Worm (Caenorhabditis elegans): ENCODE results near the gene C31H2.14.

C31H2.14 gene

ce11 chrX:5119246-5119645 lies 28.8 kb upstream of the C31H2.14 start (continued):
- TF ChIP-seq rnt-1 (tag; optimal IDR thresholded peaks at IDR 0.05) (peak; percentile 59), ceh-8 (GFP tag; optimal IDR thresholded peaks at IDR 0.05) (no peak), lin-35 (GFP tag; optimal IDR thresholded peaks at IDR 0.05) (peak in 1 of 2 experiments; percentile 67), xbp-1 (tag; optimal IDR thresholded peaks at IDR 0.05) (peak; percentile 61), egl-13 (tag; optimal IDR thresholded peaks at IDR 0.05) (no peak), lir-3 (tag; optimal IDR thresholded peaks at IDR 0.05; ENCODE audit: poor library complexity) (no peak), nhr-20 (tag; optimal IDR thresholded peaks at IDR 0.05) (peak; percentile 83), ceh-90 (tag; optimal IDR thresholded peaks at IDR 0.05) (no peak), hlh-4 (tag; optimal IDR thresholded peaks at IDR 0.05) (no peak), pqm-1 (tag; optimal IDR thresholded peaks at IDR 0.05) (no peak), lin-39 (tag; optimal IDR thresholded peaks at IDR 0.05) (no peak)

ce11 chrX:5119686-5120085 lies 28.3 kb upstream of the C31H2.14 start:
- no peak for TF ChIP-seq nhr-47 (tag; optimal IDR thresholded peaks at IDR 0.05)
- TF ChIP-seq nhr-71 (tag; optimal IDR thresholded peaks at IDR 0.05): no peak
- no peak for TF ChIP-seq nhr-11 (tag; optimal IDR thresholded peaks at IDR 0.05)
- no peak for TF ChIP-seq zag-1 (tag; optimal IDR thresholded peaks at IDR 0.05)
- TF ChIP-seq alr-1 (tag; optimal IDR thresholded peaks at IDR 0.05; ENCODE audit: borderline replicate concordance): no peak

DNA sequence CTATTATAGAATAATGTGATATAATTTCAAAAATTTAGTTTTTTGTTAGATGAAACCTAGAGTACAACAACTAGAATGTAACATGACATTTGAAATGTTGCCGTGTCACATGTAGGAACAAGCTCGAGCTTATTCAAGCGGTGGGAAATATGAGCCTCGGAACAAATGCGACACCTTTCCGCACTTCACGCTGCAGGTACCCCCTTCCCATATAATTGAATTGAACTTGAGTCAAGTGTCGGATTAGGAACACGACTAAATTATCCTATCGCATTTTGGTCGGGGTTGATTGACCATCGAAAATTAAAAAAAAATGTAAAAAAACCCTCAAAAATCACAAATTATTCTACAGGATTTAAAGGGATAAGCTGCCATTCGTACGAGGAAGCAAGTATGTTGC lies 27.8 kb upstream of the C31H2.14 start:
- peak; percentile 37 for TF ChIP-seq ama-1 (optimal IDR thresholded peaks at IDR 0.05)
- no peak for TF ChIP-seq mdl-1 (tag; optimal IDR thresholded peaks at IDR 0.05)

- TF ChIP-seq snu-23 (GFP tag; optimal IDR thresholded peaks at IDR 0.05) (no peak), sptf-1 (tag; optimal IDR thresholded peaks at IDR 0.05) (no peak), blmp-1 (tag; optimal IDR thresholded peaks at IDR 0.05) (peak; percentile 64), nhr-77 (tag; optimal IDR thresholded peaks at IDR 0.05) (no peak), F16B12.6 (tag; optimal IDR thresholded peaks at IDR 0.05) (no peak), dsc-1 (tag; optimal IDR thresholded peaks at IDR 0.05) (peak; percentile 32), hlh-4 (tag; optimal IDR thresholded peaks at IDR 0.05) (no peak), rnt-1 (tag; optimal IDR thresholded peaks at IDR 0.05) (no peak)
These were observed 27.2 kb upstream of the C31H2.14 start for ce11 chrX:5120807-5121206.

ce11 chrX:5121789-5122188 lies 26.2 kb upstream of the C31H2.14 start:
- no peak for TF ChIP-seq nhr-90 (tag; optimal IDR thresholded peaks at IDR 0.05; ENCODE audit: poor library complexity)
- TF ChIP-seq nhr-85 (tag): peak; percentile 55
- TF ChIP-seq unc-130 (tag; optimal IDR thresholded peaks at IDR 0.05): no peak
- TF ChIP-seq lin-13 (GFP tag; optimal IDR thresholded peaks at IDR 0.05): no peak
- no peak for TF ChIP-seq unc-98 (GFP tag; IDR thresholded peaks at IDR 0.05)
- no peak for TF ChIP-seq hlh-4 (tag; optimal IDR thresholded peaks at IDR 0.05)
- no peak for TF ChIP-seq mdl-1 (tag; optimal IDR thresholded peaks at IDR 0.05)
- no peak for TF ChIP-seq zip-4 (GFP tag; optimal IDR thresholded peaks at IDR 0.05)
- TF ChIP-seq ztf-4 (tag; optimal IDR thresholded peaks at IDR 0.05): no peak
- TF ChIP-seq nhr-20 (tag; optimal IDR thresholded peaks at IDR 0.05): no peak
- TF ChIP-seq lin-15B (tag; optimal IDR thresholded peaks at IDR 0.05): no peak
- no peak for TF ChIP-seq F16B12.6 (tag; optimal IDR thresholded peaks at IDR 0.05)
- no peak for TF ChIP-seq pag-3 (tag; optimal IDR thresholded peaks at IDR 0.05; ENCODE audit: borderline replicate concordance, insufficient read depth)
- peak; percentile 10 for TF ChIP-seq xbp-1 (tag; optimal IDR thresholded peaks at IDR 0.05)
- peak; percentile 63 for TF ChIP-seq egl-13 (tag; optimal IDR thresholded peaks at IDR 0.05)
- no peak for TF ChIP-seq blmp-1 (tag; optimal IDR thresholded peaks at IDR 0.05)
- no peak for TF ChIP-seq aly-2 (tag; optimal IDR thresholded peaks at IDR 0.05)
- peak; percentile 33 for TF ChIP-seq irx-1 (tag; optimal IDR thresholded peaks at IDR 0.05)
- TF ChIP-seq nhr-76 (tag; optimal IDR thresholded peaks at IDR 0.05): no peak
- no peak for TF ChIP-seq sox-4 (tag; optimal IDR thresholded peaks at IDR 0.05)
- TF ChIP-seq nhr-237 (tag; optimal IDR thresholded peaks at IDR 0.05): no peak
- no peak for TF ChIP-seq elt-2 (tag; optimal IDR thresholded peaks at IDR 0.05)
- no peak for TF ChIP-seq rnt-1 (tag; optimal IDR thresholded peaks at IDR 0.05)
- TF ChIP-seq C16A3.4 (tag; optimal IDR thresholded peaks at IDR 0.05): no peak
- no peak for TF ChIP-seq unc-62 (GFP tag; optimal IDR thresholded peaks at IDR 0.05)
- TF ChIP-seq ceh-8 (GFP tag; optimal IDR thresholded peaks at IDR 0.05): no peak
- TF ChIP-seq ceh-82 (tag; optimal IDR thresholded peaks at IDR 0.05): peak; percentile 10 to 56 (median 10)
- TF ChIP-seq snu-23 (GFP tag; optimal IDR thresholded peaks at IDR 0.05): peak; percentile 39
- no peak for TF ChIP-seq mef-2 (tag; optimal IDR thresholded peaks at IDR 0.05)
- no peak for TF ChIP-seq fkh-4 (tag; optimal IDR thresholded peaks at IDR 0.05; ENCODE audit: borderline replicate concordance)
- no peak for TF ChIP-seq pqm-1 (tag; optimal IDR thresholded peaks at IDR 0.05)
- no peak for TF ChIP-seq aha-1 (tag; optimal IDR thresholded peaks at IDR 0.05)
